Worm (Caenorhabditis elegans): ENCODE data around the gene copb-1.

DNA sequence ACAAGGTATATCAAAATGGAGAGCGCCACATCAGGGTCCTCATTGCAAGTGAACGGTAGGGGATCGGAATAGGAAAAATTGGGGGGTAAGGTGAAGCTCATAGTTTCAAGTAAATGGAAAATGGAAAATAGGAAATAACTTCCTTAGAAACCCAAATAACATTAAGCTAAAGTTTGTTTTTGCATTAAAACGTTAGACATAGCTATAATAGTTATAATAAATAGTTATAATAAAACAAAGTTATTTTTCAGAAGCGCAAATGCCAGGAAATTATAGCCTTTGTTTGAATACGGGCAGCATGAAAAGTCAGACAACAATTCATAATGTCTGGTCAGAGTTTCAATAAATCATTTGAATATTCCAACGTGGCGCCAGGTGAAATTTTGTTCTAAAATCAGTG is 21.9 kb downstream of the copb-1 start, which contains the start of gene srg-24:
- TF ChIP-seq pha-4 (tag; optimal IDR thresholded peaks at IDR 0.05) (no peak), nfya-1 (tag; optimal IDR thresholded peaks at IDR 0.05; ENCODE audit: borderline replicate concordance, insufficient read depth) (no peak), ceh-27 (GFP tag; optimal IDR thresholded peaks at IDR 0.05) (no peak)

Measured in whole organism, young adult.